Worm (Caenorhabditis elegans) whole organism, L3 larva: ENCODE data around the gene C25E10.12.

Experiments used
- fkh-2 ChIP-seq: fragments of 150-350 bp; optimal IDR thresholded peaks from 2 replicates; lab custom pipeline; 2014; ENCODE audit warnings: missing biosample characterization, missing genetic modification reagents, missing genetic modification characterization
- fos-1 ChIP-seq: fragments of 150-350 bp; optimal IDR thresholded peaks from 2 replicates; lab custom pipeline; 2014; ENCODE audit warnings: missing biosample characterization, missing genetic modification characterization
- mml-1 ChIP-seq: fragments of 150-350 bp; sonication (generic microtip); optimal IDR thresholded peaks from 3 replicates; lab custom pipeline; 2014; ENCODE audit warnings: missing biosample characterization, missing genetic modification characterization
- nhr-11 ChIP-seq: fragments of 150-350 bp; optimal IDR thresholded peaks from 2 replicates; lab custom pipeline; 2014; ENCODE audit warnings: missing biosample characterization, missing genetic modification characterization
- nhr-77 ChIP-seq: fragments of 150-350 bp; optimal IDR thresholded peaks from 2 replicates; lab custom pipeline; 2014; ENCODE audit warnings: missing biosample characterization, missing genetic modification characterization
- pqm-1 ChIP-seq: fragments of 150-350 bp; optimal IDR thresholded peaks from 2 replicates; lab custom pipeline; 2017; ENCODE audit warnings: missing biosample characterization, missing genetic modification characterization, inconsistent platforms
- skn-1 ChIP-seq: fragments of 150-350 bp; optimal IDR thresholded peaks from 2 replicates; lab custom pipeline; 2014; ENCODE audit warnings: missing biosample characterization, missing genetic modification characterization

DNA sequence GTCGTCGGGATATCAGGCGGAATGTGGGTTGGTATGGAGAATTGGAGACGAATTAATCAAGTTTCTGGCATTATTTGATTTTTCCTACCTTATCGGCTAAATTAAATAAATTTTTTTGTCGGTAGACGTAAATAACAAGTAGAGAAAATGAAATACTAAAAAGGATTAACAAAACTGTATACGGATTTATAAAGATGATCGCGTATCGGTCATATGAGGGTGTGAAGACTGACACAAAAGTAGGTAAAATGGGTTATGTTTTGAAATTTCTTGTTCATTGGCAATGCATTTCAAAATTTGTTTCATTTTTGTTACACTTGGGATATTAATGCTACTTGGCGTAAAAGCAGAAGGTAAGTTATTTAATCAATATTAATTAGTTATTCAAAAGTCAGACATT lies 2.8 kb downstream of the C25E10.12 start, which contains the start of the genes C25E10.16 and C25E10.13:
- no peak for TF ChIP-seq fkh-2 (tag; lab: Kevin White, UChicago)
- no peak for TF ChIP-seq mml-1 (tag; lab: Kevin White, UChicago)
- TF ChIP-seq nhr-77: no peak
- TF ChIP-seq skn-1 (tag; lab: Kevin White, UChicago): no peak
- no peak for TF ChIP-seq fos-1 (tag; lab: Kevin White, UChicago)
- TF ChIP-seq nhr-11 (tag; lab: Kevin White, UChicago): no peak
- no peak for TF ChIP-seq pqm-1 (tag; lab: Kevin White, UChicago)
